Worm (Caenorhabditis elegans): ENCODE measurements around the gene C13F10.6.

C13F10.6 gene

DNA sequence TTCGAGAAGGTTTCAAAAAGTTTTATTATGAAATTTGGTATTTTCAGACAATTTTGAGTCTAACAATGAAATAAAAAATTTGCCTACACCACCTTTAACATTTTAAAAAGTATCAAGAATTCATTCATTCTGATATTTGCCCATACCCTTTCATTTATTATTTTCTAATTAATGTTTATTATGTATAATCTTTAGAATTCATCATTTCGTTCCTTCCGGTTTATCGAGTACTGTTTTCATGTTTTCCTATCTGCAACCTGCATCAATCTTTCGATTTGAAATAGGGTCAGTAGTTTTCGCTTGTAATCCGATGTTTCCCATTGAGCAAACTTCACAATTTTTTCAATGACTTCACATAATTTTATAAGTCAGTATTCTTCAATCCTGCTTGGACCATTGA lies 48.6 kb upstream of the C13F10.6 start, which contains the start of gene C13A2.6:
C13A2.6 (plus strand) TSS at position 301 of the 400 bp plus-strand sequence.
- no peak for TF ChIP-seq rnt-1 (tag; optimal IDR thresholded peaks at IDR 0.05)
- TF ChIP-seq nhr-90 (tag; optimal IDR thresholded peaks at IDR 0.05; ENCODE audit: poor library complexity), result no peak
- TF ChIP-seq pag-3 (tag; optimal IDR thresholded peaks at IDR 0.05; ENCODE audit: borderline replicate concordance, insufficient read depth), result no peak
- no peak for TF ChIP-seq nhr-71 (tag; optimal IDR thresholded peaks at IDR 0.05)
- TF ChIP-seq zip-4 (GFP tag; optimal IDR thresholded peaks at IDR 0.05), result no peak
- no peak for TF ChIP-seq ztf-11 (tag; optimal IDR thresholded peaks at IDR 0.05)
- TF ChIP-seq lin-14 (GFP tag; optimal IDR thresholded peaks at IDR 0.05), result no peak
- no peak for TF ChIP-seq irx-1 (tag; optimal IDR thresholded peaks at IDR 0.05)
- no peak for TF ChIP-seq fkh-8 (tag; optimal IDR thresholded peaks at IDR 0.05)

DNA sequence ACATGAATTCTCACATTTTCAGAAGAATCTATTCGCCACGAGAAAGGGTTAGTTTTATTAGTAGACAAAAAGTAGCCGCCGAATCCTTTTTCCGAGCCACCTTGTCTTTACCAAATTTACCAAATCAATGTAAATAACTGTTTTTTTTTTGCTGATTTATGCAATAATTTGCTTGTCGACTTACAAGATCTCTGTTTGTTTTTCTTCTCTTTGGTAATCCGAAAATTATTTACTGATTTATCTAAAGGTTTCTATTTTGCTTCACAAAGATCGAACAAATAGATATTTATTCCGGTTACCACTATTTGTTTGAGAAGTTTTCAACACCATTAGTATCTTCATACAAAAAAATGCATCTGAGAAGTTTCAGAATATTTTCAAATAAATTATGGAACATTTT lies 45.2 kb upstream of the C13F10.6 start, which contains the start of gene C13A2.7:
C13A2.7 (plus strand) TSS at position 301 of the 400 bp plus-strand sequence.
- TF ChIP-seq nhr-12 (tag; optimal IDR thresholded peaks at IDR 0.05), result no peak
- no peak for TF ChIP-seq ceh-88 (GFP tag; IDR thresholded peaks at IDR 0.05)
- TF ChIP-seq nhr-76 (tag; optimal IDR thresholded peaks at IDR 0.05), result no peak
- no peak for TF ChIP-seq lin-15B (tag; optimal IDR thresholded peaks at IDR 0.05)
- no peak for TF ChIP-seq ceh-90 (tag; optimal IDR thresholded peaks at IDR 0.05)
- TF ChIP-seq fkh-4 (tag; optimal IDR thresholded peaks at IDR 0.05; ENCODE audit: borderline replicate concordance), result no peak
- no peak for TF ChIP-seq nhr-90 (tag; optimal IDR thresholded peaks at IDR 0.05; ENCODE audit: poor library complexity)
- no peak for TF ChIP-seq nhr-47 (tag; optimal IDR thresholded peaks at IDR 0.05)
- TF ChIP-seq unc-62 (GFP tag; optimal IDR thresholded peaks at IDR 0.05), result no peak
- no peak for TF ChIP-seq ces-1 (GFP tag; optimal IDR thresholded peaks at IDR 0.05)
- no peak for TF ChIP-seq lsy-2 (tag; optimal IDR thresholded peaks at IDR 0.05)
- TF ChIP-seq ztf-4 (tag; optimal IDR thresholded peaks at IDR 0.05), result no peak
- no peak for TF ChIP-seq dsc-1 (tag; optimal IDR thresholded peaks at IDR 0.05)
- no peak for TF ChIP-seq hpl-2 (GFP tag; optimal IDR thresholded peaks at IDR 0.05)
- no peak for TF ChIP-seq lin-14 (GFP tag; optimal IDR thresholded peaks at IDR 0.05)
- no peak for TF ChIP-seq unc-130 (tag; optimal IDR thresholded peaks at IDR 0.05)
- TF ChIP-seq nhr-11 (tag; optimal IDR thresholded peaks at IDR 0.05), result no peak
- TF ChIP-seq skn-1 (tag; optimal IDR thresholded peaks at IDR 0.05), result no peak

DNA sequence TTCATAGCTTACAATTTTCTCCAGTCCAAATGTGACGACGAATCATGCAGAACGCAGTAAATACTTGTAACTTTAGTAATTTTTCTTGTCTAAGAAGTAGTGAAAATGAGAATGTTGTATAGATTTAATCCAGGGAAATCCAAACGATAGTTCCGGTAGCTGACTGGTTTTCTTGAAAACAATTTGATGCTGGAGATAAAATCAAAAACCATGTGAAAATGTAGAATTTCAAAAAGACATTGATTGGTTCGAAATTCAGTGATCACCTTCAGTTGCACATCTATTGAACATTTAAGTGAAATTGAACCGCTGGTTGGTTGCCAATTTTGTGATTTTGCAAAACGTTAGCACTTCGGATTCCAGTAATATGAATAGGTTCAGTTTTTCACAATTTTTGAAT lies 43.2 kb upstream of the C13F10.6 start, which contains the start of gene C13A2.9:
C13A2.9 (minus strand) TSS at position 101 of the 400 bp plus-strand sequence.
- TF ChIP-seq mep-1 (tag; optimal IDR thresholded peaks at IDR 0.05) (no peak), ztf-11 (tag; optimal IDR thresholded peaks at IDR 0.05) (no peak), grh-1 (GFP tag; IDR thresholded peaks at IDR 0.05) (no peak), fkh-10 (GFP tag; optimal IDR thresholded peaks at IDR 0.05) (no peak), zag-1 (tag; optimal IDR thresholded peaks at IDR 0.05) (no peak), hlh-4 (tag; optimal IDR thresholded peaks at IDR 0.05) (no peak), aly-2 (tag; optimal IDR thresholded peaks at IDR 0.05) (no peak), fkh-4 (tag; optimal IDR thresholded peaks at IDR 0.05; ENCODE audit: borderline replicate concordance) (no peak), skn-1 (tag; optimal IDR thresholded peaks at IDR 0.05) (no peak), unc-130 (tag; optimal IDR thresholded peaks at IDR 0.05) (no peak), fos-1 (tag; optimal IDR thresholded peaks at IDR 0.05) (no peak), mab-9 (GFP tag; IDR thresholded peaks at IDR 0.05) (no peak), snu-23 (GFP tag; optimal IDR thresholded peaks at IDR 0.05) (no peak), pag-3 (tag; optimal IDR thresholded peaks at IDR 0.05; ENCODE audit: borderline replicate concordance, insufficient read depth) (no peak), C04F5.9 (tag; optimal IDR thresholded peaks at IDR 0.05) (no peak), nhr-90 (tag; optimal IDR thresholded peaks at IDR 0.05; ENCODE audit: poor library complexity) (no peak), nhr-19 (GFP tag; conservative IDR thresholded peaks at IDR 0.05) (no peak), ets-5 (GFP tag; IDR thresholded peaks at IDR 0.05) (no peak), nhr-12 (tag; optimal IDR thresholded peaks at IDR 0.05) (no peak), egl-27 (tag; optimal IDR thresholded peaks at IDR 0.05) (no peak)
